Worm (Caenorhabditis elegans) whole organism, midembryonic: ENCODE data around the gene ash-2.

ENCODE experiments used
- T22C8.4 ChIP-seq: fragments of 200-800 bp; sonication (Bioruptor generic); IDR thresholded peaks from 2 replicates; pipeline ENCODE4 v1.3.6; 2022; ENCODE audit warnings: missing genetic modification characterization, missing compliant biosample characterization
- cog-1 ChIP-seq: sonication (generic microtip); optimal IDR thresholded peaks from 2 replicates; lab custom pipeline; 2016; ENCODE audit warnings: missing genetic modification characterization, missing compliant biosample characterization
- flt-1 ChIP-seq: fragments of 200-800 bp; sonication (Bioruptor generic); IDR thresholded peaks from 2 replicates; pipeline ENCODE4 v1.3.6; 2022; ENCODE audit warnings: missing genetic modification characterization, missing compliant biosample characterization
- klf-2 ChIP-seq: fragments of 200-800 bp; sonication (Bioruptor generic); conservative IDR thresholded peaks from 2 replicates; pipeline ENCODE4 v1.3.6; 2022; ENCODE audit warnings: missing genetic modification reagents, missing genetic modification characterization, missing compliant biosample characterization
- med-1 ChIP-seq: sonication (generic microtip); optimal IDR thresholded peaks from 2 replicates; lab custom pipeline; 2017; ENCODE audit warnings: missing genetic modification characterization, mild to moderate bottlenecking, missing compliant biosample characterization, antibody characterized with exemption, missing genetic modification reagents; ENCODE audit not compliant: insufficient read depth
- ref-1 ChIP-seq: fragments of 200-800 bp; sonication (Bioruptor generic); conservative IDR thresholded peaks from 2 replicates; pipeline ENCODE4 v1.3.6; 2022; ENCODE audit warnings: missing genetic modification reagents, missing genetic modification characterization, missing compliant biosample characterization
- tab-1 ChIP-seq: fragments of 200-800 bp; sonication (Bioruptor generic); IDR thresholded peaks from 2 replicates; pipeline ENCODE4 v1.3.6; 2022; ENCODE audit warnings: missing genetic modification characterization, missing compliant biosample characterization
- ztf-23 ChIP-seq: fragments of 200-800 bp; sonication (Bioruptor generic); IDR thresholded peaks from 2 replicates; pipeline ENCODE4 v1.3.6; 2022; ENCODE audit warnings: missing genetic modification reagents, missing genetic modification characterization, missing compliant biosample characterization
- ztf-29 ChIP-seq: fragments of 200-800 bp; sonication (Bioruptor generic); IDR thresholded peaks from 2 replicates; pipeline ENCODE4 v1.3.6; 2022; ENCODE audit warnings: missing genetic modification reagents, missing genetic modification characterization, missing compliant biosample characterization

ce11 chrII:11992701-11993100, 13.1 kb downstream of the ash-2 start, which contains the start of gene dhps-1:
- TF ChIP-seq ztf-29 (no peak), flt-1 (GFP tag; lab: Robert Waterston, UW) (no peak), ref-1 (GFP tag; lab: Robert Waterston, UW) (no peak), klf-2 (GFP tag; lab: Robert Waterston, UW) (no peak), cog-1 (tag; lab: Kevin White, UChicago) (no peak), tab-1 (no peak), med-1 (GFP tag; lab: Kevin White, UChicago) (no peak), ztf-23 (GFP tag; lab: Robert Waterston, UW) (no peak), T22C8.4 (GFP tag; lab: Robert Waterston, UW) (no peak)
